Worm (Caenorhabditis elegans): ENCODE measurements around the gene pkhm-2.

The pkhm-2 gene

DNA sequence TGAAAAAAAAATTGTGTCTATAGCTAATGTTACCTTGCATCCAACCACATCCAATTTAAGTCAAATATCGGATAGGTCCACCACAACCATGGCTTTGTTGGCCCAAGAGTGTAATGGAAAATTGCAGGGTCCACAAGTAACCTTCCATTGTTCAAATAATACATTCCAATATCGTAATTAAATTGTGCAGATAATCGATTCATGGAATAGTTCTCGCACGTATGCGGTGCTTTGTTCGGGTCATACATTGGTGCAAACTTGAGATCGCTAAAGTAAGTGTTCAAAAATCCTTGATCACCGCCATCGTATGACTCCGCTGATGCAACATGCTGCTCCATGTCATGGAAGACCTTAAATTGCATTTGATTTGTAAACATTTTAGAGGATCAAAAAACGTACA is 18.1 kb downstream of the pkhm-2 start:
- TF ChIP-seq zip-5 (tag; optimal IDR thresholded peaks at IDR 0.05) (no peak), K09A11.1 (tag; optimal IDR thresholded peaks at IDR 0.05; ENCODE audit: insufficient read depth) (no peak), pag-3 (tag; optimal IDR thresholded peaks at IDR 0.05; ENCODE audit: borderline replicate concordance) (no peak), ceh-22 (tag; optimal IDR thresholded peaks at IDR 0.05) (no peak), ceh-34 (tag; optimal IDR thresholded peaks at IDR 0.05) (no peak), ahr-1 (tag; optimal IDR thresholded peaks at IDR 0.05) (no peak), che-1 (tag; optimal IDR thresholded peaks at IDR 0.05) (no peak), rnt-1 (tag; optimal IDR thresholded peaks at IDR 0.05) (no peak)

DNA sequence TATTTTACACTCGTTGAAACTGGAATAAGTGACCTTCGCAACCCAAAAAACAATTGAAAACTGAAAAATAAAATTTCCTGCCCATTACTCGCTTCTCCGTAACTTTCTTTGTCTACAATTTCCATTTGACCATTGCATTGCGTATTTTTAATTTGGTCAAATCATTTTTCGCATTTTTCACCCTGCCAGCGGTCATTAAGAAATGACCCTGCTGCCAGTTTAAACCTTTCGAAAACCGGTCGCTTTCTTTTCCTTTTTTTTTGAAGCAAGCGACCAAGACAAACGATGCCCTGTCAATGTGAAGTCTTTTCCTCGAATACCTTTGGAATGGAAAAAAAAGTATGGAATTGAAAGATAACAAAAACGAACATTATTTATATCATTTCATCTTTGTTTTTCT is 20.3 kb downstream of the pkhm-2 start:
- TF ChIP-seq ceh-34 (tag; optimal IDR thresholded peaks at IDR 0.05) (no peak), ceh-48 (tag; optimal IDR thresholded peaks at IDR 0.05) (no peak), nhr-232 (tag; optimal IDR thresholded peaks at IDR 0.05) (no peak), ceh-2 (tag; optimal IDR thresholded peaks at IDR 0.05) (no peak), eyg-1 (tag; optimal IDR thresholded peaks at IDR 0.05) (no peak), fkh-10 (GFP tag; optimal IDR thresholded peaks at IDR 0.05) (no peak), ttx-3 (tag; optimal IDR thresholded peaks at IDR 0.05) (no peak), T23F11.4 (GFP tag; optimal IDR thresholded peaks at IDR 0.05) (no peak), elt-4 (tag; optimal IDR thresholded peaks at IDR 0.05) (no peak), hlh-15 (tag; optimal IDR thresholded peaks at IDR 0.05) (no peak), hlh-30 (tag; optimal IDR thresholded peaks at IDR 0.05; ENCODE audit: insufficient read depth) (no peak)

DNA sequence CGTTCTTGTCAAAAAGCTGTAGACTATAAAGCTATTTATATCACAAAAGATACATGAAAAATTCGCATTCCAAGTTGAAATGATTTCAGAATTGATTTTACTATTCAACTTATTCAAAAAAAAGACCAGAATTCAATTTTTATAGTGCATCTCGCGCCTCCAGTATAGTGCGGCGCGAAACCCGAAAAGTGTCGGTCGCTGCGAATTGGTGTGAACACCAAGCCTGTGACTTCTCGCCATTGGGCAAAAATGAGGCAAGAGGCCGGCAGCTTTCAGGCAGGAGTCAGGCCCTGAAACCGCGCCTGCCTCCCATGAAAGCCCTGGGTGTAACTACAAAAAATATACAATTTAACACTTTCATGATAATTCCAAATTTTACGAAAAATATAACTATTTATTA is 21.9 kb downstream of the pkhm-2 start:
- TF ChIP-seq lim-6 (tag; optimal IDR thresholded peaks at IDR 0.05) (no peak), hlh-6 (tag; optimal IDR thresholded peaks at IDR 0.05) (no peak), rnt-1 (tag; optimal IDR thresholded peaks at IDR 0.05) (no peak), ttx-3 (tag; optimal IDR thresholded peaks at IDR 0.05) (no peak), unc-86 (tag; optimal IDR thresholded peaks at IDR 0.05) (no peak), tbx-2 (tag; optimal IDR thresholded peaks at IDR 0.05) (no peak), nhr-11 (tag; optimal IDR thresholded peaks at IDR 0.05) (no peak), sdc-2 (tag; optimal IDR thresholded peaks at IDR 0.05) (no peak), ceh-31 (tag; optimal IDR thresholded peaks at IDR 0.05) (no peak), nfya-1 (tag; optimal IDR thresholded peaks at IDR 0.05) (no peak), K09A11.1 (tag; optimal IDR thresholded peaks at IDR 0.05; ENCODE audit: insufficient read depth) (no peak), madf-2 (tag; optimal IDR thresholded peaks at IDR 0.05) (no peak), F13H6.1 (tag; optimal IDR thresholded peaks at IDR 0.05) (no peak), npax-4 (tag; optimal IDR thresholded peaks at IDR 0.05) (no peak)

DNA sequence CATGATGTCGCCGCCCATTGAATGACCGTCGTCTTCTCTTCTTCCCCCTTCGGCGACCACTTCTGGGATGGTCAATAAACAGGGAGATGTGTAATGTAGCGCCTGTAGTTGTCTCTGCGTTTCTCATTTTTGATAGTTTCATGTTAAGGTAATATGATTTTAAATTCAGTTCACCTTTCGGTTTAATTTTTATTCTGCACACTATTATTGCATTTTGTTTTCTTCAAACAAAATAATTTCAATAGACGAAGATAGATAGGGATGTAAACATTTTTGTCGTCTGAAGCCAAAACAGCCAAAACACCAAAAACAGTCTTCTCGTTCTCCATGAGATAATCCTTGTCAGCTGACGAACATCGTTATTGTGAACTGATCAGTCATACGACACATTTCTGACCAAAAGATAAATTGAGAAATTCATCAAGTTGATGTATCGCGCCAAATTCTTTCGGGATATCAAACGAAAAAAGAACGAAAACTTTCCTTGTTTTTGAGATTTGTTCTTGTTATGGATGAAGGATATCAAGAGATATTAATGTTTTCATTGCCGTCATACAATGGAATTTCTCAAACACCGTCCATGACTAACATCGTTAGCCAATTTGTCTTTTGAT is 22.5 kb downstream of the pkhm-2 start, which contains the start of gene C11G10.1:
TSS of gene C11G10.1 (minus strand) at position 51 of the 614 bp plus-strand sequence.
- no peak for TF ChIP-seq odd-2 (tag; optimal IDR thresholded peaks at IDR 0.05)
- no peak for TF ChIP-seq sox-4 (tag; optimal IDR thresholded peaks at IDR 0.05)
- no peak for TF ChIP-seq K09A11.1 (tag; optimal IDR thresholded peaks at IDR 0.05; ENCODE audit: insufficient read depth)
- TF ChIP-seq pag-3 (tag; optimal IDR thresholded peaks at IDR 0.05; ENCODE audit: borderline replicate concordance), result no peak
- TF ChIP-seq ceh-9 (tag; optimal IDR thresholded peaks at IDR 0.05), result no peak
- no peak for TF ChIP-seq nhr-232 (tag; optimal IDR thresholded peaks at IDR 0.05)
- TF ChIP-seq unc-55 (GFP tag; optimal IDR thresholded peaks at IDR 0.05), result no peak
- TF ChIP-seq K02D7.2 (tag; optimal IDR thresholded peaks at IDR 0.05), result no peak
- no peak for TF ChIP-seq T23F11.4 (GFP tag; optimal IDR thresholded peaks at IDR 0.05)
- no peak for TF ChIP-seq hlh-13 (GFP tag; optimal IDR thresholded peaks at IDR 0.05)
- TF ChIP-seq unc-86 (tag; optimal IDR thresholded peaks at IDR 0.05), result no peak
- TF ChIP-seq che-1 (tag; optimal IDR thresholded peaks at IDR 0.05), result no peak
- no peak for TF ChIP-seq mec-3 (tag; optimal IDR thresholded peaks at IDR 0.05; ENCODE audit: borderline replicate concordance)

Measured in whole organism, late embryonic.